Fruit fly (Drosophila melanogaster) whole organism, embryonic: ENCODE results near the gene Fas2.

Experiments
- ATbp ChIP-seq: fragments of 200-800 bp; sonication (Bioruptor generic); optimal IDR thresholded peaks from 2 replicates; lab custom pipeline; 2017; ENCODE audit warnings: missing biosample characterization, mild to moderate bottlenecking, missing genetic modification characterization, missing genetic modification reagents
- Atf6 ChIP-seq: fragments of 200-800 bp; sonication (Bioruptor generic); IDR thresholded peaks from 2 replicates; pipeline ENCODE4 v1.3.6; 2022; ENCODE audit warnings: missing biosample characterization, missing genetic modification characterization
- CG10209 ChIP-seq: fragments of 200-800 bp; sonication (Bioruptor generic); optimal IDR thresholded peaks from 3 replicates; lab custom pipeline; 2017; ENCODE audit warnings: missing biosample characterization, mild to moderate bottlenecking, missing genetic modification characterization, missing genetic modification reagents
- CG1024 ChIP-seq: fragments of 200-800 bp; sonication (Bioruptor generic); IDR thresholded peaks from 2 replicates; pipeline ENCODE4 v1.3.6; 2022; ENCODE audit warnings: missing biosample characterization, missing genetic modification characterization
- CG1233 ChIP-seq: fragments of 200-800 bp; sonication (Bioruptor generic); optimal IDR thresholded peaks from 4 replicates; lab custom pipeline; 2018; ENCODE audit warnings: missing biosample characterization, mild to moderate bottlenecking, missing genetic modification characterization
- CG1647 ChIP-seq: fragments of 200-800 bp; sonication (Bioruptor generic); optimal IDR thresholded peaks from 3 replicates; lab custom pipeline; 2016; ENCODE audit warnings: missing biosample characterization, missing genetic modification characterization
- CG16815 ChIP-seq: fragments of 200-800 bp; sonication (Bioruptor generic); optimal IDR thresholded peaks from 3 replicates; lab custom pipeline; 2017; ENCODE audit warnings: missing biosample characterization, mild to moderate bottlenecking, missing genetic modification characterization
- CG18011 ChIP-seq: fragments of 200-800 bp; sonication (Bioruptor generic); optimal IDR thresholded peaks from 2 replicates; lab custom pipeline; 2017; ENCODE audit warnings: missing biosample characterization, missing genetic modification characterization, mild to moderate bottlenecking, moderate library complexity, missing genotype
- CG18764 ChIP-seq: fragments of 200-800 bp; sonication (Bioruptor generic); optimal IDR thresholded peaks from 3 replicates; lab custom pipeline; 2016; ENCODE audit warnings: missing biosample characterization, missing genetic modification characterization
- CG2202 ChIP-seq: fragments of 200-800 bp; sonication (Bioruptor generic); optimal IDR thresholded peaks from 2 replicates; lab custom pipeline; 2018; ENCODE audit warnings: missing biosample characterization, mild to moderate bottlenecking, missing genetic modification characterization
- CG4360 ChIP-seq: fragments of 200-800 bp; sonication (Bioruptor generic); IDR thresholded peaks from 2 replicates; pipeline ENCODE4 v1.3.6; 2022; ENCODE audit warnings: missing biosample characterization, missing genetic modification characterization
- CG4820 ChIP-seq: fragments of 200-800 bp; sonication (Bioruptor generic); optimal IDR thresholded peaks from 3 replicates; lab custom pipeline; 2016; ENCODE audit warnings: missing biosample characterization, missing genetic modification characterization
- CG6175 ChIP-seq: fragments of 200-800 bp; sonication (Bioruptor generic); IDR thresholded peaks from 3 replicates; pipeline ENCODE4 v1.3.6; 2022; ENCODE audit warnings: missing biosample characterization, missing genetic modification characterization
- CG6654 ChIP-seq: fragments of 200-800 bp; sonication (Bioruptor generic); optimal IDR thresholded peaks from 2 replicates; lab custom pipeline; 2017; ENCODE audit warnings: missing biosample characterization, mild to moderate bottlenecking, missing genetic modification characterization
- CG8359 ChIP-seq: fragments of 200-800 bp; sonication (Bioruptor generic); optimal IDR thresholded peaks from 2 replicates; lab custom pipeline; 2017; ENCODE audit warnings: missing biosample characterization, mild to moderate bottlenecking, missing genetic modification characterization, borderline replicate concordance
- Camta ChIP-seq: fragments of 200-800 bp; sonication (Bioruptor generic); optimal IDR thresholded peaks from 2 replicates; lab custom pipeline; 2016; ENCODE audit warnings: missing biosample characterization, missing genetic modification characterization
- Chrac-16 ChIP-seq: fragments of 200-800 bp; sonication (Bioruptor generic); optimal IDR thresholded peaks from 3 replicates; lab custom pipeline; 2016; ENCODE audit warnings: missing biosample characterization, missing genetic modification characterization
- CoRest ChIP-seq: fragments of 200-800 bp; sonication (Bioruptor generic); optimal IDR thresholded peaks from 3 replicates; lab custom pipeline; 2018; ENCODE audit warnings: missing biosample characterization, mild to moderate bottlenecking, missing genetic modification characterization, moderate library complexity
- Dad ChIP-seq: fragments of 200-800 bp; sonication (Bioruptor generic); optimal IDR thresholded peaks from 3 replicates; lab custom pipeline; 2016; ENCODE audit warnings: missing biosample characterization, missing genetic modification characterization
- Drgx ChIP-seq: fragments of 200-800 bp; sonication (Bioruptor generic); IDR thresholded peaks from 2 replicates; pipeline ENCODE4 v1.3.6; 2022; ENCODE audit warnings: missing biosample characterization, missing genetic modification characterization
- Fer3 ChIP-seq: fragments of 200-800 bp; sonication (Bioruptor generic); optimal IDR thresholded peaks from 2 replicates; lab custom pipeline; 2018; ENCODE audit warnings: missing biosample characterization, mild to moderate bottlenecking, missing genetic modification characterization, moderate library complexity
- Hsf ChIP-seq: fragments of 200-800 bp; sonication (Bioruptor generic); optimal IDR thresholded peaks from 3 replicates; lab custom pipeline; 2016; ENCODE audit warnings: missing biosample characterization, missing genetic modification characterization
- MBD-R2 ChIP-seq: fragments of 200-800 bp; sonication (Bioruptor generic); IDR thresholded peaks from 2 replicates; pipeline ENCODE4 v1.3.6; 2022; ENCODE audit warnings: missing biosample characterization, missing genetic modification characterization
- NK7.1 ChIP-seq: fragments of 200-800 bp; sonication (Bioruptor generic); optimal IDR thresholded peaks from 3 replicates; lab custom pipeline; 2016; ENCODE audit warnings: missing biosample characterization, missing genetic modification characterization
- Rfx ChIP-seq: fragments of 200-800 bp; sonication (Bioruptor generic); IDR thresholded peaks from 2 replicates; pipeline ENCODE4 v1.3.6; 2022; ENCODE audit warnings: missing biosample characterization, missing genetic modification characterization
- Xrp1 ChIP-seq: fragments of 200-800 bp; sonication (Bioruptor generic); IDR thresholded peaks from 2 replicates; pipeline ENCODE4 v1.3.6; 2022; ENCODE audit warnings: missing biosample characterization, missing genetic modification characterization
- al ChIP-seq: fragments of 200-800 bp; sonication (Bioruptor generic); IDR thresholded peaks from 2 replicates; pipeline ENCODE4 v1.3.6; 2022; ENCODE audit warnings: missing biosample characterization, missing genetic modification characterization
- az2 ChIP-seq: fragments of 200-800 bp; sonication (Bioruptor generic); optimal IDR thresholded peaks from 3 replicates; lab custom pipeline; 2016; ENCODE audit warnings: missing biosample characterization, missing genetic modification characterization
- bsh ChIP-seq, 2 experiments: fragments of 200-800 bp; sonication (Bioruptor generic); optimal IDR thresholded peaks; 2 replicates each; lab custom pipeline; 2017 to 2018; ENCODE audit warnings: mild to moderate bottlenecking in 2 of 2, missing biosample characterization in 2 of 2, missing genetic modification characterization in 2 of 2, moderate library complexity in 1 of 2
- cad ChIP-seq: fragments of >200 bp; optimal IDR thresholded peaks from 2 replicates; lab custom pipeline; 2017; ENCODE audit warnings: missing biosample characterization, missing genetic modification characterization
- cas ChIP-seq: fragments of 200-800 bp; sonication (Bioruptor generic); IDR thresholded peaks from 2 replicates; pipeline ENCODE4 v1.3.6; 2022; ENCODE audit warnings: missing biosample characterization, missing genetic modification characterization
- caup ChIP-seq: fragments of 200-800 bp; sonication (Bioruptor generic); optimal IDR thresholded peaks from 3 replicates; lab custom pipeline; 2017; ENCODE audit warnings: missing biosample characterization, mild to moderate bottlenecking, missing genetic modification characterization, moderate library complexity; ENCODE audit not compliant: severe bottlenecking
- cg ChIP-seq: fragments of 200-800 bp; sonication (Bioruptor generic); optimal IDR thresholded peaks from 3 replicates; lab custom pipeline; 2019; ENCODE audit warnings: missing biosample characterization, mild to moderate bottlenecking, missing genetic modification characterization, moderate library complexity
- chif ChIP-seq, 2 experiments: fragments of 200-800 bp; sonication (Bioruptor generic); optimal IDR thresholded peaks; 3 replicates each; lab custom pipeline; 2016; ENCODE audit warnings: missing biosample characterization in 2 of 2, missing genetic modification characterization in 2 of 2
- chm ChIP-seq: fragments of 200-800 bp; sonication (Bioruptor generic); IDR thresholded peaks from 2 replicates; pipeline ENCODE4 v1.3.6; 2022; ENCODE audit warnings: missing biosample characterization, missing genetic modification characterization
- en ChIP-seq: fragments of 200-800 bp; sonication (Bioruptor generic); optimal IDR thresholded peaks from 2 replicates; lab custom pipeline; 2016; ENCODE audit warnings: missing biosample characterization, missing genetic modification characterization
- esg ChIP-seq: fragments of 200-800 bp; sonication (Bioruptor generic); conservative IDR thresholded peaks from 2 replicates; pipeline ENCODE4 v1.3.6; 2022; ENCODE audit warnings: missing biosample characterization, missing genetic modification characterization
- fd102C ChIP-seq: fragments of 200-800 bp; sonication (Bioruptor generic); optimal IDR thresholded peaks from 2 replicates; lab custom pipeline; 2018; ENCODE audit warnings: missing biosample characterization, mild to moderate bottlenecking, missing genetic modification characterization, moderate library complexity
- fu2 ChIP-seq: fragments of 200-800 bp; sonication (Bioruptor generic); optimal IDR thresholded peaks from 2 replicates; lab custom pipeline; 2016; ENCODE audit warnings: missing biosample characterization, missing genetic modification characterization
- inv ChIP-seq: fragments of 200-800 bp; sonication (Bioruptor generic); IDR thresholded peaks from 2 replicates; pipeline ENCODE4 v1.3.6; 2022; ENCODE audit warnings: missing biosample characterization, missing genetic modification characterization; ENCODE audit not compliant: partially characterized antibody
- lov ChIP-seq, 2 experiments: fragments of 200-800 bp in 1 of 2; fragments of >200 bp in 1 of 2; sonication (Bioruptor generic) in 1 of 2; IDR thresholded peaks in 1 of 2; optimal IDR thresholded peaks in 1 of 2; 2 replicates in 1 of 2; 3 replicates in 1 of 2; pipeline versions ENCODE4 v1.3.6 to Lab custom; 2017 to 2022; ENCODE audit warnings: missing biosample characterization in 1 of 2, missing genetic modification characterization in 1 of 2
- mirr ChIP-seq: fragments of 200-800 bp; sonication (Bioruptor generic); optimal IDR thresholded peaks from 3 replicates; lab custom pipeline; 2018; ENCODE audit warnings: missing biosample characterization, mild to moderate bottlenecking, missing genetic modification characterization
- p53 ChIP-seq: fragments of 200-800 bp; sonication (Bioruptor generic); optimal IDR thresholded peaks from 2 replicates; lab custom pipeline; 2016; ENCODE audit warnings: missing biosample characterization, missing genetic modification characterization
- phol ChIP-seq: fragments of 200-800 bp; sonication (Bioruptor generic); optimal IDR thresholded peaks from 3 replicates; lab custom pipeline; 2018; ENCODE audit warnings: missing biosample characterization, mild to moderate bottlenecking, missing genetic modification characterization, moderate library complexity
- ro ChIP-seq: fragments of 200-800 bp; sonication (Bioruptor generic); IDR thresholded peaks from 2 replicates; pipeline ENCODE4 v1.3.6; 2022; ENCODE audit warnings: missing biosample characterization, missing genetic modification characterization
- sc ChIP-seq, 3 experiments: fragments of >200 bp in 2 of 3; fragments of 200-800 bp in 1 of 3; sonication (Bioruptor generic) in 1 of 3; optimal IDR thresholded peaks; 2 replicates in 2 of 3; 3 replicates in 1 of 3; lab custom pipeline; 2017; ENCODE audit warnings: mild to moderate bottlenecking in 1 of 3, missing biosample characterization in 1 of 3, missing genetic modification characterization in 1 of 3, missing genetic modification reagents in 1 of 3
- sim ChIP-seq: fragments of 200-800 bp; sonication (Bioruptor generic); IDR thresholded peaks from 2 replicates; pipeline ENCODE4 v1.3.6; 2022; ENCODE audit warnings: missing biosample characterization, missing genetic modification characterization
- tio ChIP-seq: fragments of 200-800 bp; sonication (Bioruptor generic); optimal IDR thresholded peaks from 2 replicates; lab custom pipeline; 2017; ENCODE audit warnings: missing biosample characterization, missing genetic modification characterization, inconsistent platforms
- tx ChIP-seq: fragments of 200-800 bp; sonication (Bioruptor generic); optimal IDR thresholded peaks from 2 replicates; lab custom pipeline; 2016; ENCODE audit warnings: missing biosample characterization, missing genetic modification characterization

Fas2 gene

DNA sequence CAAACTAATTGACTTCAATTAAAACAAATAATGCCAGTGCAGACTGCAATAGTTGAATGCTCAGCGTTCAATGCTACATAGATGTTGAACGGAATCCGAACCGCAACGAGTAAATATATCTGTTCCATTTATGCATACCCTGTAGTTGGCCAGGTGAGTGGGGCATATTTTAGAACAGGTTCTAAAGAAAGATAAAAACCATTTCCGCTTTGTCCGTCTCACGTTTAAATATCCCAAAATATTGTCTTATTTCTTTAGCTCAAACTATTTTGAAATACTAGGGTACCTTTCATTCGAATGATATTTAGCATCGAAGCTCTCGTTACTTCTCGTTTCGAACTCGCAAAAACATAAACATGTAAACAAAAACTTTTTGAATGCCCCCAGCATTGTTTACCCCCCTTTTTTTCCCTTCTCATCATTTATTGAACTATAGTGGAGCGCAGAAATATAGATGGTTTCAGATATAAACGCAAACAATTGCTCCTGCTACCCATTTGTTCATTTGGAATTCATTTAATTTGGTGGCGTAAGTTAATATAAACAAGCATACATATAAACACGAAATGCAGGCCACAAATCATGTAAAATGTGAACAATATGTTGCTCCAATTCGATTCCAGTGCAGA is 33.6 kb downstream of the Fas2 start (continued):
- TF ChIP-seq CG8359 (GFP tag; lab: Kevin White, UChicago) (no peak), Drgx (GFP tag; lab: Robert Waterston, UW) (peak; percentile 67), CoRest (tag; lab: Kevin White, UChicago) (peak; percentile 13), cas (GFP tag; lab: Robert Waterston, UW) (no peak), cg (GFP tag; lab: Kevin White, UChicago) (no peak), chif (GFP tag; optimal IDR thresholded peaks at IDR 0.05; lab: Kevin White, UChicago) (peak; percentile 22 to 23), Fer3 (no peak), MBD-R2 (no peak; the same call in 1 of the 2 replicates), al (GFP tag; lab: Robert Waterston, UW) (peak; percentile 23; the same call in 1 of the 2 replicates), ATbp (GFP tag; lab: Kevin White, UChicago) (peak; percentile 5), CG4820 (GFP tag; lab: Kevin White, UChicago) (no peak), Atf6 (GFP tag; lab: Robert Waterston, UW) (no peak), CG6654 (GFP tag; lab: Kevin White, UChicago) (no peak), CG4360 (GFP tag; lab: Robert Waterston, UW) (no peak), mirr (GFP tag; lab: Kevin White, UChicago) (no peak), bsh (GFP tag; optimal IDR thresholded peaks at IDR 0.05; lab: Kevin White, UChicago) (peak in 1 of 2 experiments; percentile 44), caup (GFP tag; lab: Kevin White, UChicago) (no peak), Camta (GFP tag; lab: Kevin White, UChicago) (no peak), en (no peak), lov (optimal IDR thresholded peaks at IDR 0.05; lab: Kevin White, UChicago) (no peak), lov (GFP tag; IDR thresholded peaks at IDR 0.05; lab: Robert Waterston, UW) (no peak), Dad (no peak), CG2202 (tag; lab: Kevin White, UChicago) (no peak), tx (GFP tag; lab: Kevin White, UChicago) (no peak), fu2 (GFP tag; lab: Kevin White, UChicago) (no peak), CG1647 (GFP tag; lab: Kevin White, UChicago) (no peak), CG16815 (GFP tag; lab: Kevin White, UChicago) (no peak), sc (optimal IDR thresholded peaks at IDR 0.05; lab: Kevin White, UChicago) (no peak), sc (GFP tag; optimal IDR thresholded peaks at IDR 0.05; lab: Kevin White, UChicago) (no peak), cad (GFP tag; lab: Kevin White, UChicago) (no peak), CG10209 (peak; percentile 1), fd102C (GFP tag; lab: Kevin White, UChicago) (no peak), CG1233 (GFP tag; lab: Kevin White, UChicago) (no peak), Hsf (GFP tag; lab: Kevin White, UChicago) (peak; percentile 20), inv (GFP tag; lab: Robert Waterston, UW) (no peak), CG1024 (GFP tag; lab: Robert Waterston, UW) (no peak), ro (GFP tag; lab: Robert Waterston, UW) (no peak), az2 (GFP tag; lab: Kevin White, UChicago) (peak; percentile 7), NK7.1 (GFP tag; lab: Kevin White, UChicago) (no peak), CG6175 (GFP tag; lab: Robert Waterston, UW) (no peak), CG18011 (GFP tag; lab: Kevin White, UChicago) (no peak), phol (tag; lab: Kevin White, UChicago) (peak; percentile 14), chm (GFP tag; lab: Robert Waterston, UW) (no peak), esg (peak; percentile 20; the same call in 1 of the 2 replicates), CG18764 (GFP tag; lab: Kevin White, UChicago) (no peak), Xrp1 (peak; percentile 43; the same call in 1 of the 2 replicates), Chrac-16 (GFP tag; lab: Kevin White, UChicago) (no peak), tio (GFP tag; lab: Kevin White, UChicago) (no peak), sim (GFP tag; lab: Robert Waterston, UW) (no peak), p53 (no peak), Rfx (GFP tag; lab: Robert Waterston, UW) (peak; percentile 34; the same call in 1 of the 2 replicates)
